Worm (Caenorhabditis elegans) whole organism, midembryonic: ENCODE data around the gene cki-2.

ENCODE experiments used
- T22C8.4 ChIP-seq: fragments of 200-800 bp; sonication (Bioruptor generic); IDR thresholded peaks from 2 replicates; pipeline ENCODE4 v1.3.6; 2022; ENCODE audit warnings: missing genetic modification characterization, missing compliant biosample characterization
- cog-1 ChIP-seq: sonication (generic microtip); optimal IDR thresholded peaks from 2 replicates; lab custom pipeline; 2016; ENCODE audit warnings: missing genetic modification characterization, missing compliant biosample characterization
- flt-1 ChIP-seq: fragments of 200-800 bp; sonication (Bioruptor generic); IDR thresholded peaks from 2 replicates; pipeline ENCODE4 v1.3.6; 2022; ENCODE audit warnings: missing genetic modification characterization, missing compliant biosample characterization
- klf-2 ChIP-seq: fragments of 200-800 bp; sonication (Bioruptor generic); conservative IDR thresholded peaks from 2 replicates; pipeline ENCODE4 v1.3.6; 2022; ENCODE audit warnings: missing genetic modification reagents, missing genetic modification characterization, missing compliant biosample characterization
- med-1 ChIP-seq: sonication (generic microtip); optimal IDR thresholded peaks from 2 replicates; lab custom pipeline; 2017; ENCODE audit warnings: missing genetic modification characterization, mild to moderate bottlenecking, missing compliant biosample characterization, antibody characterized with exemption, missing genetic modification reagents; ENCODE audit not compliant: insufficient read depth
- ref-1 ChIP-seq: fragments of 200-800 bp; sonication (Bioruptor generic); conservative IDR thresholded peaks from 2 replicates; pipeline ENCODE4 v1.3.6; 2022; ENCODE audit warnings: missing genetic modification reagents, missing genetic modification characterization, missing compliant biosample characterization
- tab-1 ChIP-seq: fragments of 200-800 bp; sonication (Bioruptor generic); IDR thresholded peaks from 2 replicates; pipeline ENCODE4 v1.3.6; 2022; ENCODE audit warnings: missing genetic modification characterization, missing compliant biosample characterization
- ztf-23 ChIP-seq: fragments of 200-800 bp; sonication (Bioruptor generic); IDR thresholded peaks from 2 replicates; pipeline ENCODE4 v1.3.6; 2022; ENCODE audit warnings: missing genetic modification reagents, missing genetic modification characterization, missing compliant biosample characterization
- ztf-29 ChIP-seq: fragments of 200-800 bp; sonication (Bioruptor generic); IDR thresholded peaks from 2 replicates; pipeline ENCODE4 v1.3.6; 2022; ENCODE audit warnings: missing genetic modification reagents, missing genetic modification characterization, missing compliant biosample characterization

ce11 chrII:7790324-7790898, 25.9 kb upstream of the cki-2 start, which contains the start of gene srlf-1:
- TF ChIP-seq cog-1 (tag; lab: Kevin White, UChicago) (no peak), ref-1 (GFP tag; lab: Robert Waterston, UW) (no peak), flt-1 (GFP tag; lab: Robert Waterston, UW) (no peak), ztf-29 (GFP tag; lab: Robert Waterston, UW) (no peak), ztf-23 (GFP tag; lab: Robert Waterston, UW) (no peak), T22C8.4 (no peak), med-1 (GFP tag; lab: Kevin White, UChicago) (no peak), klf-2 (GFP tag; lab: Robert Waterston, UW) (no peak), tab-1 (no peak)
